Worm (Caenorhabditis elegans) whole organism, L2 larva: ENCODE measurements around the gene Y37E11AM.2.

ENCODE experiments used
- blmp-1 ChIP-seq: sonication (generic microtip); optimal IDR thresholded peaks from 2 replicates; lab custom pipeline; 2017; ENCODE audit warnings: missing genetic modification characterization, mild to moderate bottlenecking, missing compliant biosample characterization, antibody characterized with exemption, moderate library complexity; ENCODE audit not compliant: insufficient read depth
- nhr-237 ChIP-seq: fragments of 150-350 bp; optimal IDR thresholded peaks from 2 replicates; lab custom pipeline; 2014; ENCODE audit warnings: missing biosample characterization, missing genetic modification characterization

ce11 chrIV:3755355-3755754 lies 30.1 kb upstream of the Y37E11AM.2 start, which contains the start of gene Y37E11AR.7:
- TF ChIP-seq nhr-237 (tag; lab: Kevin White, UChicago) (no peak), blmp-1 (tag; lab: Kevin White, UChicago) (no peak)
